Worm (Caenorhabditis elegans) whole organism, L2 larva: ENCODE results near the gene F53H8.3.

Experiments used
- C34F6.9 ChIP-seq: fragments of 150-350 bp; optimal IDR thresholded peaks from 2 replicates; lab custom pipeline; 2014; ENCODE audit warnings: missing biosample characterization, missing genetic modification characterization
- F13H6.1 ChIP-seq: sonication (generic microtip); optimal IDR thresholded peaks from 2 replicates; lab custom pipeline; 2016; ENCODE audit warnings: missing genetic modification characterization, missing compliant biosample characterization
- R02D3.7 ChIP-seq: fragments of 150-350 bp; optimal IDR thresholded peaks from 2 replicates; lab custom pipeline; 2014; ENCODE audit warnings: missing biosample characterization, missing genetic modification characterization
- Y55F3AM.14 ChIP-seq: fragments of 200-800 bp; sonication (Bioruptor generic); optimal IDR thresholded peaks from 2 replicates; lab custom pipeline; 2018; ENCODE audit warnings: mild to moderate bottlenecking, missing genetic modification characterization, missing compliant biosample characterization
- ZK546.5 ChIP-seq: sonication (generic microtip); optimal IDR thresholded peaks from 2 replicates; lab custom pipeline; 2017; ENCODE audit warnings: missing biosample characterization, missing genetic modification characterization
- aly-2 ChIP-seq: fragments of 150-350 bp; optimal IDR thresholded peaks from 2 replicates; lab custom pipeline; 2014; ENCODE audit warnings: missing biosample characterization, missing genetic modification characterization
- ama-1 ChIP-seq: fragments of 150-350 bp; optimal IDR thresholded peaks from 2 replicates; lab custom pipeline; 2018; ENCODE audit warnings: inconsistent platforms
- blmp-1 ChIP-seq: sonication (generic microtip); optimal IDR thresholded peaks from 2 replicates; lab custom pipeline; 2017; ENCODE audit warnings: missing genetic modification characterization, mild to moderate bottlenecking, missing compliant biosample characterization, antibody characterized with exemption, moderate library complexity; ENCODE audit not compliant: insufficient read depth
- ceh-16 ChIP-seq: fragments of 150-350 bp; optimal IDR thresholded peaks from 2 replicates; lab custom pipeline; 2014; ENCODE audit warnings: missing biosample characterization, missing genetic modification characterization
- ceh-82 ChIP-seq: fragments of 150-350 bp; optimal IDR thresholded peaks from 2 replicates; lab custom pipeline; 2014; ENCODE audit warnings: missing biosample characterization, missing genetic modification characterization
- crh-2 ChIP-seq: sonication (generic microtip); optimal IDR thresholded peaks from 2 replicates; lab custom pipeline; 2017; ENCODE audit warnings: missing biosample characterization, missing genetic modification characterization
- dmd-4 ChIP-seq: sonication (generic microtip); optimal IDR thresholded peaks from 2 replicates; lab custom pipeline; 2017; ENCODE audit warnings: missing biosample characterization, missing genetic modification characterization
- elt-1 ChIP-seq: fragments of 150-350 bp; optimal IDR thresholded peaks from 2 replicates; lab custom pipeline; 2014; ENCODE audit warnings: missing biosample characterization, missing genetic modification characterization
- fos-1 ChIP-seq: fragments of 150-350 bp; optimal IDR thresholded peaks from 2 replicates; lab custom pipeline; 2014; ENCODE audit warnings: missing biosample characterization, missing genetic modification characterization
- gmeb-1 ChIP-seq: fragments of 150-350 bp; optimal IDR thresholded peaks from 2 replicates; lab custom pipeline; 2014; ENCODE audit warnings: missing biosample characterization, missing genetic modification characterization
- lin-11 ChIP-seq: fragments of 150-350 bp; sonication (generic microtip); optimal IDR thresholded peaks from 2 replicates; lab custom pipeline; 2014; ENCODE audit warnings: missing biosample characterization, missing genetic modification characterization, inconsistent platforms, mixed read lengths
- lin-13 ChIP-seq: fragments of 150-350 bp; optimal IDR thresholded peaks from 2 replicates; lab custom pipeline; 2014; ENCODE audit warnings: missing biosample characterization, missing genetic modification reagents, missing genetic modification characterization
- lin-39 ChIP-seq: fragments of 150-350 bp; optimal IDR thresholded peaks from 2 replicates; lab custom pipeline; 2014; ENCODE audit warnings: missing biosample characterization, missing genetic modification reagents, missing genetic modification characterization
- lsy-2 ChIP-seq, 2 experiments: fragments of 150-350 bp in 1 of 2; sonication (generic microtip) in 1 of 2; optimal IDR thresholded peaks; 2 replicates each; lab custom pipeline; 2014 to 2017; ENCODE audit warnings: missing biosample characterization in 2 of 2, missing genetic modification characterization in 2 of 2
- mbf-1 ChIP-seq: sonication (generic microtip); optimal IDR thresholded peaks from 2 replicates; lab custom pipeline; 2017; ENCODE audit warnings: missing biosample characterization, missing genetic modification characterization
- mdl-1 ChIP-seq, 2 experiments: fragments of 150-350 bp in 1 of 2; sonication (generic microtip) in 1 of 2; optimal IDR thresholded peaks; 2 replicates each; lab custom pipeline; 2017; ENCODE audit warnings: missing biosample characterization in 2 of 2, missing genetic modification characterization in 2 of 2
- nhr-11 ChIP-seq: fragments of 150-350 bp; optimal IDR thresholded peaks from 2 replicates; lab custom pipeline; 2014; ENCODE audit warnings: missing biosample characterization, missing genetic modification characterization
- nhr-129 ChIP-seq: fragments of 150-350 bp; optimal IDR thresholded peaks from 2 replicates; lab custom pipeline; 2014; ENCODE audit warnings: missing biosample characterization, missing genetic modification characterization
- nhr-21 ChIP-seq: fragments of 150-350 bp; optimal IDR thresholded peaks from 2 replicates; lab custom pipeline; 2014; ENCODE audit warnings: missing biosample characterization, missing genetic modification characterization
- nhr-23 ChIP-seq: fragments of 150-350 bp; optimal IDR thresholded peaks from 2 replicates; lab custom pipeline; 2014; ENCODE audit warnings: missing biosample characterization, missing genetic modification reagents, missing genetic modification characterization
- nhr-237 ChIP-seq: fragments of 150-350 bp; optimal IDR thresholded peaks from 2 replicates; lab custom pipeline; 2014; ENCODE audit warnings: missing biosample characterization, missing genetic modification characterization
- nhr-25 ChIP-seq: fragments of 150-350 bp; sonication (generic microtip); optimal IDR thresholded peaks from 3 replicates; lab custom pipeline; 2014; ENCODE audit warnings: missing biosample characterization, missing genetic modification characterization
- nhr-6 ChIP-seq: fragments of 150-350 bp; optimal IDR thresholded peaks from 2 replicates; lab custom pipeline; 2014; ENCODE audit warnings: missing biosample characterization, missing genetic modification characterization
- nhr-77 ChIP-seq: fragments of 150-350 bp; optimal IDR thresholded peaks from 2 replicates; lab custom pipeline; 2014; ENCODE audit warnings: missing biosample characterization, missing genetic modification characterization
- peb-1 ChIP-seq: fragments of 150-350 bp; optimal IDR thresholded peaks from 2 replicates; lab custom pipeline; 2014; ENCODE audit warnings: missing biosample characterization, missing genetic modification characterization
- sem-4 ChIP-seq: fragments of 150-350 bp; optimal IDR thresholded peaks from 2 replicates; lab custom pipeline; 2014; ENCODE audit warnings: missing biosample characterization, missing genetic modification reagents, missing genetic modification characterization
- skn-1 ChIP-seq: sonication (generic microtip); optimal IDR thresholded peaks from 2 replicates; lab custom pipeline; 2017; ENCODE audit warnings: missing biosample characterization, missing genetic modification characterization
- sma-3 ChIP-seq: sonication (generic microtip); optimal IDR thresholded peaks from 2 replicates; lab custom pipeline; 2016; ENCODE audit warnings: missing genetic modification reagents, missing genetic modification characterization, missing compliant biosample characterization
- sma-9 ChIP-seq, 2 experiments: fragments of 150-350 bp in 1 of 2; sonication (generic microtip) in 1 of 2; optimal IDR thresholded peaks; 2 replicates each; lab custom pipeline; 2014 to 2016; ENCODE audit warnings: missing genetic modification characterization in 2 of 2, mild to moderate bottlenecking in 1 of 2, missing biosample characterization in 1 of 2, missing compliant biosample characterization in 1 of 2, missing genetic modification reagents in 1 of 2, moderate library complexity in 1 of 2
- snpc-4 ChIP-seq: fragments of 150-350 bp; optimal IDR thresholded peaks from 2 replicates; lab custom pipeline; 2014; ENCODE audit warnings: missing biosample characterization, missing genetic modification characterization
- unc-39 ChIP-seq: fragments of 150-350 bp; optimal IDR thresholded peaks from 2 replicates; lab custom pipeline; 2014; ENCODE audit warnings: missing biosample characterization, missing genetic modification characterization
- unc-55 ChIP-seq: fragments of 150-350 bp; sonication (generic microtip); optimal IDR thresholded peaks from 3 replicates; lab custom pipeline; 2014; ENCODE audit warnings: missing biosample characterization, missing genetic modification reagents, missing genetic modification characterization
- unc-62 ChIP-seq: fragments of 150-350 bp; optimal IDR thresholded peaks from 2 replicates; lab custom pipeline; 2014; ENCODE audit warnings: missing biosample characterization, missing genetic modification reagents, missing genetic modification characterization
- zag-1 ChIP-seq: fragments of 150-350 bp; optimal IDR thresholded peaks from 2 replicates; lab custom pipeline; 2014; ENCODE audit warnings: missing biosample characterization, missing genetic modification characterization
- ztf-1 ChIP-seq: fragments of 200-800 bp; sonication (Bioruptor generic); conservative IDR thresholded peaks from 2 replicates; pipeline ENCODE4 v1.3.6; 2022; ENCODE audit warnings: missing genetic modification characterization, missing compliant biosample characterization
- ztf-11 ChIP-seq: sonication (generic microtip); optimal IDR thresholded peaks from 2 replicates; lab custom pipeline; 2017; ENCODE audit warnings: missing biosample characterization, missing genetic modification characterization
- ztf-4 ChIP-seq: fragments of 150-350 bp; optimal IDR thresholded peaks from 2 replicates; lab custom pipeline; 2014; ENCODE audit warnings: missing biosample characterization, missing genetic modification characterization

Gene F53H8.3

ce11 chrX:960139-960538 lies 21.8 kb downstream of the F53H8.3 start:
- TF ChIP-seq zag-1 (tag; lab: Kevin White, UChicago) (no peak), mdl-1 (tag; optimal IDR thresholded peaks at IDR 0.05; lab: Kevin White, UChicago) (no peak), nhr-77 (no peak), nhr-21 (tag; lab: Kevin White, UChicago) (no peak), unc-62 (no peak), lin-11 (tag; lab: Kevin White, UChicago) (no peak), peb-1 (no peak), ama-1 (lab: Kevin White, UChicago) (no peak), ZK546.5 (tag; lab: Kevin White, UChicago) (no peak), nhr-23 (tag; lab: Kevin White, UChicago) (no peak), lin-39 (tag; lab: Kevin White, UChicago) (no peak), C34F6.9 (tag; lab: Kevin White, UChicago) (no peak), aly-2 (no peak), unc-39 (no peak), crh-2 (tag; lab: Kevin White, UChicago) (no peak), R02D3.7 (tag; lab: Kevin White, UChicago) (no peak), nhr-129 (no peak), ztf-1 (GFP tag; lab: Robert Waterston, UW) (no peak), ceh-16 (tag; lab: Kevin White, UChicago) (no peak), lsy-2 (tag; optimal IDR thresholded peaks at IDR 0.05; lab: Kevin White, UChicago) (no peak)

ce11 chrX:963171-963570 lies 24.8 kb downstream of the F53H8.3 start, which contains the start of gene ncs-1:
Gene ncs-1, minus strand, starts transcription at chrX:963271.
- no peak for TF ChIP-seq lin-13 (GFP tag; lab: Kevin White, UChicago)
- TF ChIP-seq peb-1 = no peak
- no peak for TF ChIP-seq blmp-1 (tag; lab: Kevin White, UChicago)
- TF ChIP-seq F13H6.1 (tag; lab: Kevin White, UChicago) = no peak
- TF ChIP-seq ztf-1 (GFP tag; lab: Robert Waterston, UW) = no peak
- no peak for TF ChIP-seq dmd-4 (tag; lab: Kevin White, UChicago)
- no peak for TF ChIP-seq gmeb-1 (tag; lab: Kevin White, UChicago)
- TF ChIP-seq crh-2 (tag; lab: Kevin White, UChicago) = no peak
- no peak for TF ChIP-seq lsy-2 (tag; optimal IDR thresholded peaks at IDR 0.05; lab: Kevin White, UChicago)
- no peak for TF ChIP-seq nhr-6 (tag; lab: Kevin White, UChicago)
- no peak for TF ChIP-seq nhr-23 (tag; lab: Kevin White, UChicago)
- TF ChIP-seq mdl-1 (tag; optimal IDR thresholded peaks at IDR 0.05; lab: Kevin White, UChicago) = no peak
- no peak for TF ChIP-seq lin-39 (tag; lab: Kevin White, UChicago)
- TF ChIP-seq nhr-237 (tag; lab: Kevin White, UChicago) = no peak
- TF ChIP-seq unc-62 = no peak

- no peak for TF ChIP-seq skn-1 (tag; lab: Kevin White, UChicago)
- TF ChIP-seq dmd-4 (tag; lab: Kevin White, UChicago) = no peak
- no peak for TF ChIP-seq elt-1
- no peak for TF ChIP-seq nhr-25 (tag; lab: Kevin White, UChicago)
- TF ChIP-seq nhr-129 = peak; percentile 31
- TF ChIP-seq sma-3 (GFP tag; lab: Kevin White, UChicago) = peak; percentile 42
- no peak for TF ChIP-seq gmeb-1 (tag; lab: Kevin White, UChicago)
Measured at ce11 chrX:970072-970471, 31.7 kb downstream of the F53H8.3 start, which contains the start of gene C44C1.6. Gene C44C1.6, minus strand, starts transcription at chrX:970270.

- TF ChIP-seq nhr-25 (tag; lab: Kevin White, UChicago) = peak; percentile 1
- no peak for TF ChIP-seq ceh-82 (tag; lab: Kevin White, UChicago)
- no peak for TF ChIP-seq blmp-1 (tag; lab: Kevin White, UChicago)
- no peak for TF ChIP-seq aly-2
- TF ChIP-seq zag-1 (tag; lab: Kevin White, UChicago) = peak; percentile 1
- no peak for TF ChIP-seq ztf-1 (GFP tag; lab: Robert Waterston, UW)
- peak; percentile 44 for TF ChIP-seq lin-11 (tag; lab: Kevin White, UChicago)
- peak; percentile 57 for TF ChIP-seq C34F6.9 (tag; lab: Kevin White, UChicago)
- peak; percentile 34 for TF ChIP-seq fos-1 (tag; lab: Kevin White, UChicago)
- TF ChIP-seq sma-9 (GFP tag; optimal IDR thresholded peaks at IDR 0.05; lab: Kevin White, UChicago) = peak; percentile 36
- TF ChIP-seq sma-9 (tag; optimal IDR thresholded peaks at IDR 0.05; lab: Kevin White, UChicago) = no peak
- no peak for TF ChIP-seq ztf-4 (tag; lab: Kevin White, UChicago)
- peak; percentile 39 for TF ChIP-seq snpc-4 (tag; lab: Kevin White, UChicago)
- peak; percentile 75 for TF ChIP-seq unc-55 (GFP tag; lab: Kevin White, UChicago)
- no peak for TF ChIP-seq lsy-2 (tag; optimal IDR thresholded peaks at IDR 0.05; lab: Kevin White, UChicago)
- peak; percentile 33 for TF ChIP-seq crh-2 (tag; lab: Kevin White, UChicago)
- TF ChIP-seq nhr-129 = peak; percentile 54
- TF ChIP-seq nhr-237 (tag; lab: Kevin White, UChicago) = no peak
- no peak for TF ChIP-seq mdl-1 (tag; optimal IDR thresholded peaks at IDR 0.05; lab: Kevin White, UChicago)
- no peak for TF ChIP-seq mbf-1 (tag; lab: Kevin White, UChicago)
- no peak for TF ChIP-seq nhr-77
- TF ChIP-seq Y55F3AM.14 (GFP tag; lab: Kevin White, UChicago) = no peak
- peak; percentile 30 for TF ChIP-seq lin-13 (GFP tag; lab: Kevin White, UChicago)
- TF ChIP-seq elt-1 = no peak
- TF ChIP-seq dmd-4 (tag; lab: Kevin White, UChicago) = no peak
- TF ChIP-seq nhr-21 (tag; lab: Kevin White, UChicago) = no peak
- TF ChIP-seq F13H6.1 (tag; lab: Kevin White, UChicago) = peak; percentile 14
- TF ChIP-seq ztf-11 (tag; lab: Kevin White, UChicago) = no peak
- no peak for TF ChIP-seq skn-1 (tag; lab: Kevin White, UChicago)
- no peak for TF ChIP-seq sem-4 (tag; lab: Kevin White, UChicago)
- no peak for TF ChIP-seq nhr-11 (tag; lab: Kevin White, UChicago)
Measured at ce11 chrX:974499-975235, 36.3 kb downstream of the F53H8.3 start, which contains the start of gene vps-45. Gene vps-45, minus strand, starts transcription at chrX:974848.
